Worm (Caenorhabditis elegans): Measurements from ENCODE around the gene srw-34.

- TF ChIP-seq hmg-1.1 (GFP tag; IDR thresholded peaks at IDR 0.05) (no peak), nhr-76 (tag; optimal IDR thresholded peaks at IDR 0.05) (no peak)
These were observed 4.5 kb downstream of the srw-34 start, which contains the start of gene F36D3.4 for ce11 chrV:16517619-16518018.

All from whole organism, L4 larva.